ENCODE assay signal across 1 fruit fly cellular context in genomic region chr3R:27131408-27131807, dm6.
TF ChIP-seq lines count a peak whose summit lies in the region.

No protein-coding gene starts in this region.

TF ChIP-seq in whole organism, embryonic, 481 proteins besides CTCF, POLR2A, EP300 and RAD21 (continued from another document and continues in another):
- TF ChIP-seq row (GFP tag; IDR thresholded peaks at IDR 0.05; lab: Robert Waterston, UW) (no peak), CG17802 (tag; optimal IDR thresholded peaks at IDR 0.05; lab: Kevin White, UChicago) (no peak), CG2120 (GFP tag; optimal IDR thresholded peaks at IDR 0.05; lab: Kevin White, UChicago) (peak; percentile 75), Lhr (GFP tag; optimal IDR thresholded peaks at IDR 0.05; lab: Kevin White, UChicago) (no peak), HmgD (GFP tag; optimal IDR thresholded peaks at IDR 0.05; lab: Kevin White, UChicago) (no peak), dmrt11E (tag; optimal IDR thresholded peaks at IDR 0.05; lab: Kevin White, UChicago) (no peak), CG9215 (GFP tag; IDR thresholded peaks at IDR 0.05; lab: Robert Waterston, UW) (no peak), Chrac-16 (GFP tag; optimal IDR thresholded peaks at IDR 0.05; lab: Kevin White, UChicago) (no peak), CG11456 (GFP tag; IDR thresholded peaks at IDR 0.05; lab: Robert Waterston, UW) (0 out of 3 replicates have a peak, but pooled peaks have one; percentile 62), CG2712 (tag; optimal IDR thresholded peaks at IDR 0.05; lab: Kevin White, UChicago) (no peak), CG9817 (tag; optimal IDR thresholded peaks at IDR 0.05; lab: Kevin White, UChicago) (peak; percentile 41), CG12219 (GFP tag; optimal IDR thresholded peaks at IDR 0.05; lab: Kevin White, UChicago) (peak; percentile 16), caup (GFP tag; optimal IDR thresholded peaks at IDR 0.05; lab: Kevin White, UChicago; ENCODE audit: severe bottlenecking) (peak; percentile 86), CG10431 (GFP tag; optimal IDR thresholded peaks at IDR 0.05; lab: Kevin White, UChicago) (no peak), run (tag; optimal IDR thresholded peaks at IDR 0.05; lab: Kevin White, UChicago) (no peak), CG3847 (GFP tag; IDR thresholded peaks at IDR 0.05; lab: Robert Waterston, UW) (no peak), Med (GFP tag; lab: Kevin White, UChicago) (peak; percentile 95), Opbp (GFP tag; IDR thresholded peaks at IDR 0.05; lab: Robert Waterston, UW; ENCODE audit: partially characterized antibody) (no peak), aop (GFP tag; IDR thresholded peaks at IDR 0.05; lab: Robert Waterston, UW) (no peak), Xbp1 (GFP tag; optimal IDR thresholded peaks at IDR 0.05; lab: Kevin White, UChicago) (no peak), C15 (GFP tag; IDR thresholded peaks at IDR 0.05; lab: Robert Waterston, UW) (no peak; the same call in 2 of the 3 replicates), Bteb2 (GFP tag; optimal IDR thresholded peaks at IDR 0.05; lab: Kevin White, UChicago) (peak; percentile 14), CG13775 (GFP tag; optimal IDR thresholded peaks at IDR 0.05; lab: Kevin White, UChicago) (no peak), Nf-YA (GFP tag; IDR thresholded peaks at IDR 0.05; lab: Robert Waterston, UW) (no peak), CG17829 (tag; optimal IDR thresholded peaks at IDR 0.05; lab: Kevin White, UChicago) (no peak), Hand (GFP tag; optimal IDR thresholded peaks at IDR 0.05; lab: Kevin White, UChicago) (peak; percentile 21), Hr3 (GFP tag; optimal IDR thresholded peaks at IDR 0.05; lab: Kevin White, UChicago) (no peak), crp (GFP tag; optimal IDR thresholded peaks at IDR 0.05; lab: Kevin White, UChicago) (no peak), hb (GFP tag; IDR thresholded peaks at IDR 0.05; lab: Robert Waterston, UW; ENCODE audit: partially characterized antibody) (no peak), CG16815 (GFP tag; optimal IDR thresholded peaks at IDR 0.05; lab: Kevin White, UChicago) (no peak), CG2202 (tag; optimal IDR thresholded peaks at IDR 0.05; lab: Kevin White, UChicago) (no peak), grau (tag; optimal IDR thresholded peaks at IDR 0.05; lab: Kevin White, UChicago) (peak; percentile 16), H15 (GFP tag; IDR thresholded peaks at IDR 0.05; lab: Robert Waterston, UW) (no peak), sna (GFP tag; IDR thresholded peaks at IDR 0.05; lab: Robert Waterston, UW; ENCODE audit: partially characterized antibody) (no peak), ems (GFP tag; optimal IDR thresholded peaks at IDR 0.05; lab: Kevin White, UChicago) (no peak), CG4854 (GFP tag; optimal IDR thresholded peaks at IDR 0.05; lab: Kevin White, UChicago) (no peak), pum (GFP tag; optimal IDR thresholded peaks at IDR 0.05; lab: Kevin White, UChicago) (no peak), toy (GFP tag; IDR thresholded peaks at IDR 0.05; lab: Robert Waterston, UW) (peak; percentile 56; the same call in 1 of the 2 replicates), Max (GFP tag; optimal IDR thresholded peaks at IDR 0.05; lab: Kevin White, UChicago) (no peak), YL-1 (GFP tag; optimal IDR thresholded peaks at IDR 0.05; lab: Kevin White, UChicago) (no peak), CG30020 (tag; optimal IDR thresholded peaks at IDR 0.05; lab: Kevin White, UChicago) (no peak), wek (GFP tag; optimal IDR thresholded peaks at IDR 0.05; lab: Kevin White, UChicago) (peak; percentile 58), ranshi (GFP tag; IDR thresholded peaks at IDR 0.05; lab: Robert Waterston, UW) (peak; percentile 9; the same call in 1 of the 2 replicates), gsb (GFP tag; IDR thresholded peaks at IDR 0.05; lab: Robert Waterston, UW) (no peak), CG18764 (GFP tag; optimal IDR thresholded peaks at IDR 0.05; lab: Kevin White, UChicago) (peak; percentile 24), CG6813 (GFP tag; optimal IDR thresholded peaks at IDR 0.05; lab: Kevin White, UChicago) (peak; percentile 68), vnd (GFP tag; IDR thresholded peaks at IDR 0.05; lab: Robert Waterston, UW; ENCODE audit: partially characterized antibody) (no peak), Deaf1 (tag; optimal IDR thresholded peaks at IDR 0.05; lab: Kevin White, UChicago) (no peak), dm (GFP tag; optimal IDR thresholded peaks at IDR 0.05; lab: Kevin White, UChicago) (no peak), ash1 (GFP tag; optimal IDR thresholded peaks at IDR 0.05; lab: Kevin White, UChicago) (peak; percentile 60), CG6254 (GFP tag; optimal IDR thresholded peaks at IDR 0.05; lab: Kevin White, UChicago) (no peak), CG14710 (tag; optimal IDR thresholded peaks at IDR 0.05; lab: Kevin White, UChicago) (no peak), D19A (tag; optimal IDR thresholded peaks at IDR 0.05; lab: Kevin White, UChicago) (no peak), CG11093 (GFP tag; IDR thresholded peaks at IDR 0.05; lab: Robert Waterston, UW) (no peak), pho (GFP tag; optimal IDR thresholded peaks at IDR 0.05; lab: Kevin White, UChicago) (peak; percentile 70), hbn (GFP tag; IDR thresholded peaks at IDR 0.05; lab: Robert Waterston, UW; ENCODE audit: partially characterized antibody) (no peak), CG9609 (GFP tag; optimal IDR thresholded peaks at IDR 0.05; lab: Kevin White, UChicago) (no peak), Scr (GFP tag; IDR thresholded peaks at IDR 0.05; lab: Robert Waterston, UW; ENCODE audit: partially characterized antibody) (no peak), gem (tag; optimal IDR thresholded peaks at IDR 0.05; lab: Kevin White, UChicago) (peak; percentile 30), her (GFP tag; optimal IDR thresholded peaks at IDR 0.05; lab: Kevin White, UChicago) (peak; percentile 68), B-H2 (GFP tag; optimal IDR thresholded peaks at IDR 0.05; lab: Kevin White, UChicago) (peak; percentile 71), Neu2 (GFP tag; optimal IDR thresholded peaks at IDR 0.05; lab: Kevin White, UChicago; ENCODE audit: borderline replicate concordance) (no peak), nerfin-2 (GFP tag; IDR thresholded peaks at IDR 0.05; lab: Robert Waterston, UW; ENCODE audit: partially characterized antibody) (no peak), cas (GFP tag; IDR thresholded peaks at IDR 0.05; lab: Robert Waterston, UW) (no peak), ap (GFP tag; IDR thresholded peaks at IDR 0.05; lab: Robert Waterston, UW) (no peak), CG4328 (GFP tag; optimal IDR thresholded peaks at IDR 0.05; lab: Kevin White, UChicago) (peak; percentile 40), CG31388 (GFP tag; optimal IDR thresholded peaks at IDR 0.05; lab: Kevin White, UChicago) (no peak), slou (GFP tag; optimal IDR thresholded peaks at IDR 0.05; lab: Kevin White, UChicago) (no peak), tap (tag; optimal IDR thresholded peaks at IDR 0.05; lab: Kevin White, UChicago) (no peak), CG6791 (GFP tag; IDR thresholded peaks at IDR 0.05; lab: Robert Waterston, UW; ENCODE audit: partially characterized antibody) (no peak), CG34422 (GFP tag; IDR thresholded peaks at IDR 0.05; lab: Robert Waterston, UW) (no peak), CG14860 (GFP tag; IDR thresholded peaks at IDR 0.05; lab: Robert Waterston, UW; ENCODE audit: partially characterized antibody) (no peak), dan (GFP tag; IDR thresholded peaks at IDR 0.05; lab: Robert Waterston, UW) (no peak), Stat92E (GFP tag; optimal IDR thresholded peaks at IDR 0.05; lab: Kevin White, UChicago) (no peak), Ets97D (GFP tag; optimal IDR thresholded peaks at IDR 0.05; lab: Kevin White, UChicago) (no peak), CG31365 (tag; optimal IDR thresholded peaks at IDR 0.05; lab: Kevin White, UChicago) (peak; percentile 19), ttk (GFP tag; IDR thresholded peaks at IDR 0.05; lab: Robert Waterston, UW) (no peak), Antp (GFP tag; optimal IDR thresholded peaks at IDR 0.05; lab: Kevin White, UChicago) (peak; percentile 5), CG2199 (GFP tag; IDR thresholded peaks at IDR 0.05; lab: Robert Waterston, UW) (no peak), bcd (GFP tag; optimal IDR thresholded peaks at IDR 0.05; lab: Kevin White, UChicago) (peak; percentile 35), CG12769 (tag; optimal IDR thresholded peaks at IDR 0.05; lab: Kevin White, UChicago) (peak; percentile 89), sob (GFP tag; IDR thresholded peaks at IDR 0.05; lab: Robert Waterston, UW) (peak; percentile 47; the same call in 1 of the 2 replicates), CG1792 (GFP tag; optimal IDR thresholded peaks at IDR 0.05; lab: Kevin White, UChicago) (peak; percentile 15), CG15601 (tag; optimal IDR thresholded peaks at IDR 0.05; lab: Kevin White, UChicago) (peak; percentile 64), Atf6 (GFP tag; IDR thresholded peaks at IDR 0.05; lab: Robert Waterston, UW) (peak; percentile 84), disco-r (GFP tag; optimal IDR thresholded peaks at IDR 0.05; lab: Kevin White, UChicago) (no peak), Xrp1 (GFP tag; IDR thresholded peaks at IDR 0.05; lab: Robert Waterston, UW) (peak; percentile 32; the same call in 1 of the 2 replicates), CHES-1-like (GFP tag; optimal IDR thresholded peaks at IDR 0.05; lab: Kevin White, UChicago) (peak; percentile 49), CG6175 (GFP tag; IDR thresholded peaks at IDR 0.05; lab: Robert Waterston, UW) (no peak), Elba2 (GFP tag; optimal IDR thresholded peaks at IDR 0.05; lab: Kevin White, UChicago) (no peak), bab2 (GFP tag; optimal IDR thresholded peaks at IDR 0.05; lab: Kevin White, UChicago) (peak; percentile 28), CG8388 (GFP tag; optimal IDR thresholded peaks at IDR 0.05; lab: Kevin White, UChicago) (no peak), CG9727 (GFP tag; optimal IDR thresholded peaks at IDR 0.05; lab: Kevin White, UChicago) (peak; percentile 30), CG14965 (GFP tag; optimal IDR thresholded peaks at IDR 0.05; lab: Kevin White, UChicago; ENCODE audit: borderline replicate concordance) (no peak), CG1832 (GFP tag; optimal IDR thresholded peaks at IDR 0.05; lab: Kevin White, UChicago) (no peak), CG2678 (tag; optimal IDR thresholded peaks at IDR 0.05; lab: Kevin White, UChicago) (peak; percentile 66), Oli (tag; optimal IDR thresholded peaks at IDR 0.05; lab: Kevin White, UChicago) (no peak), danr (GFP tag; IDR thresholded peaks at IDR 0.05; lab: Robert Waterston, UW) (no peak), ci (GFP tag; IDR thresholded peaks at IDR 0.05; lab: Robert Waterston, UW) (peak; percentile 58; the same call in 2 of the 3 replicates), CG16813 (GFP tag; IDR thresholded peaks at IDR 0.05; lab: Robert Waterston, UW; ENCODE audit: partially characterized antibody) (no peak), sisA (GFP tag; IDR thresholded peaks at IDR 0.05; lab: Robert Waterston, UW) (no peak), Nf-YB (GFP tag; optimal IDR thresholded peaks at IDR 0.05; lab: Kevin White, UChicago) (no peak), sens (GFP tag; lab: Kevin White, UChicago) (no peak), dimm (GFP tag; IDR thresholded peaks at IDR 0.05; lab: Robert Waterston, UW) (no peak), wdn (GFP tag; IDR thresholded peaks at IDR 0.05; lab: Robert Waterston, UW) (no peak), Ssrp (tag; optimal IDR thresholded peaks at IDR 0.05; lab: Kevin White, UChicago) (no peak), HLH4C (GFP tag; IDR thresholded peaks at IDR 0.05; lab: Robert Waterston, UW; ENCODE audit: partially characterized antibody) (no peak), CG13287 (GFP tag; IDR thresholded peaks at IDR 0.05; lab: Robert Waterston, UW; ENCODE audit: partially characterized antibody) (no peak), ato (GFP tag; IDR thresholded peaks at IDR 0.05; lab: Robert Waterston, UW; ENCODE audit: partially characterized antibody) (no peak), Usf (GFP tag; optimal IDR thresholded peaks at IDR 0.05; lab: Kevin White, UChicago) (no peak), Taf1 (GFP tag; IDR thresholded peaks at IDR 0.05; lab: Robert Waterston, UW) (peak; percentile 42; the same call in 1 of the 2 replicates), chn (GFP tag; optimal IDR thresholded peaks at IDR 0.05; lab: Kevin White, UChicago) (no peak), Lpt (GFP tag; optimal IDR thresholded peaks at IDR 0.05; lab: Kevin White, UChicago) (no peak), jing (GFP tag; optimal IDR thresholded peaks at IDR 0.05; lab: Kevin White, UChicago) (no peak), en (GFP tag; optimal IDR thresholded peaks at IDR 0.05; lab: Kevin White, UChicago) (no peak), CG3163 (GFP tag; optimal IDR thresholded peaks at IDR 0.05; lab: Kevin White, UChicago) (peak; percentile 19), luna (GFP tag; optimal IDR thresholded peaks at IDR 0.05; lab: Kevin White, UChicago) (peak; percentile 70), CG17912 (GFP tag; optimal IDR thresholded peaks at IDR 0.05; lab: Kevin White, UChicago) (no peak), ham (GFP tag; IDR thresholded peaks at IDR 0.05; lab: Robert Waterston, UW) (no peak), tna (GFP tag; IDR thresholded peaks at IDR 0.05; lab: Robert Waterston, UW; ENCODE audit: partially characterized antibody) (no peak), CG17361 (GFP tag; IDR thresholded peaks at IDR 0.05; lab: Robert Waterston, UW) (no peak), CG7987 (GFP tag; optimal IDR thresholded peaks at IDR 0.05; lab: Kevin White, UChicago) (peak; percentile 75), Vsx1 (GFP tag; optimal IDR thresholded peaks at IDR 0.05; lab: Kevin White, UChicago) (peak; percentile 71), Blimp-1 (GFP tag; optimal IDR thresholded peaks at IDR 0.05; lab: Kevin White, UChicago) (peak; percentile 1), CG6854 (GFP tag; optimal IDR thresholded peaks at IDR 0.05; lab: Kevin White, UChicago) (peak; percentile 27), CG10274 (GFP tag; optimal IDR thresholded peaks at IDR 0.05; lab: Kevin White, UChicago) (peak; percentile 25), CG8359 (GFP tag; optimal IDR thresholded peaks at IDR 0.05; lab: Kevin White, UChicago; ENCODE audit: borderline replicate concordance) (no peak), B-H1 (GFP tag; IDR thresholded peaks at IDR 0.05; lab: Robert Waterston, UW) (no peak), lmd (GFP tag; IDR thresholded peaks at IDR 0.05; lab: Robert Waterston, UW) (peak; percentile 28; the same call in 1 of the 2 replicates), CG3995 (GFP tag; optimal IDR thresholded peaks at IDR 0.05; lab: Kevin White, UChicago) (no peak), CG10267 (tag; optimal IDR thresholded peaks at IDR 0.05; lab: Kevin White, UChicago) (no peak), CG8924 (tag; optimal IDR thresholded peaks at IDR 0.05; lab: Kevin White, UChicago) (no peak), Hr78 (GFP tag; optimal IDR thresholded peaks at IDR 0.05; lab: Kevin White, UChicago) (no peak), sim (GFP tag; IDR thresholded peaks at IDR 0.05; lab: Robert Waterston, UW) (no peak)
